Worm (Caenorhabditis elegans) whole organism, L3 larva: ENCODE results near the gene tmem-24.

Experiments used
- R02D3.7 ChIP-seq: fragments of 150-350 bp; optimal IDR thresholded peaks from 2 replicates; lab custom pipeline; 2014; ENCODE audit warnings: missing biosample characterization, missing genetic modification characterization
- ZK546.5 ChIP-seq: sonication (generic microtip); optimal IDR thresholded peaks from 2 replicates; lab custom pipeline; 2017; ENCODE audit warnings: missing biosample characterization, missing genetic modification characterization
- ama-1 ChIP-seq: fragments of 150-350 bp; optimal IDR thresholded peaks from 2 replicates; lab custom pipeline; 2018
- ceh-16 ChIP-seq: sonication (generic microtip); optimal IDR thresholded peaks from 2 replicates; lab custom pipeline; 2017; ENCODE audit warnings: missing biosample characterization, missing genetic modification characterization
- ceh-82 ChIP-seq: fragments of 150-350 bp; optimal IDR thresholded peaks from 2 replicates; lab custom pipeline; 2014; ENCODE audit warnings: missing biosample characterization, missing genetic modification characterization
- ceh-9 ChIP-seq: sonication (generic microtip); optimal IDR thresholded peaks from 2 replicates; lab custom pipeline; 2018; ENCODE audit warnings: missing biosample characterization, missing genetic modification characterization
- daf-12 ChIP-seq: fragments of 150-350 bp; optimal IDR thresholded peaks from 2 replicates; lab custom pipeline; 2014; ENCODE audit warnings: missing biosample characterization, missing genetic modification reagents, missing genetic modification characterization
- egl-27 ChIP-seq: sonication (generic microtip); optimal IDR thresholded peaks from 4 replicates; lab custom pipeline; 2017; ENCODE audit warnings: missing biosample characterization, missing genetic modification reagents, missing genetic modification characterization
- egl-5 ChIP-seq: fragments of 150-350 bp; optimal IDR thresholded peaks from 2 replicates; lab custom pipeline; 2017; ENCODE audit warnings: missing biosample characterization, missing genetic modification reagents, missing genetic modification characterization, inconsistent platforms
- elt-1 ChIP-seq: fragments of 150-350 bp; optimal IDR thresholded peaks from 2 replicates; lab custom pipeline; 2014; ENCODE audit warnings: missing biosample characterization, missing genetic modification characterization
- elt-2 ChIP-seq: sonication (generic microtip); optimal IDR thresholded peaks from 2 replicates; lab custom pipeline; 2016; ENCODE audit warnings: missing genetic modification reagents, mild to moderate bottlenecking, missing genetic modification characterization, missing compliant biosample characterization
- elt-3 ChIP-seq, 3 experiments: fragments of 150-350 bp in 1 of 3; sonication (generic microtip) in 2 of 3; optimal IDR thresholded peaks; 2 replicates in 2 of 3; 4 replicates in 1 of 3; lab custom pipeline; 2014 to 2017; ENCODE audit warnings: missing biosample characterization in 3 of 3, missing genetic modification characterization in 3 of 3
- eor-1 ChIP-seq, 2 experiments: fragments of 150-350 bp; optimal IDR thresholded peaks; 2 replicates each; lab custom pipeline; 2014 to 2018; ENCODE audit warnings: missing biosample characterization in 2 of 2, missing genetic modification characterization in 2 of 2
- fkh-2 ChIP-seq: fragments of 150-350 bp; optimal IDR thresholded peaks from 2 replicates; lab custom pipeline; 2014; ENCODE audit warnings: missing biosample characterization, missing genetic modification reagents, missing genetic modification characterization
- fos-1 ChIP-seq: fragments of 150-350 bp; optimal IDR thresholded peaks from 2 replicates; lab custom pipeline; 2014; ENCODE audit warnings: missing biosample characterization, missing genetic modification characterization
- hmg-11 ChIP-seq: sonication (generic microtip); optimal IDR thresholded peaks from 2 replicates; lab custom pipeline; 2016; ENCODE audit warnings: missing genetic modification characterization, missing compliant biosample characterization
- lin-15B ChIP-seq: fragments of 150-350 bp; optimal IDR thresholded peaks from 2 replicates; lab custom pipeline; 2014; ENCODE audit warnings: missing biosample characterization, missing genetic modification characterization
- lin-39 ChIP-seq: fragments of 150-350 bp; optimal IDR thresholded peaks from 2 replicates; lab custom pipeline; 2018; ENCODE audit warnings: missing biosample characterization, missing genetic modification reagents, missing genetic modification characterization
- mdl-1 ChIP-seq: fragments of 150-350 bp; optimal IDR thresholded peaks from 2 replicates; lab custom pipeline; 2014; ENCODE audit warnings: missing biosample characterization, missing genetic modification characterization
- mml-1 ChIP-seq: fragments of 150-350 bp; sonication (generic microtip); optimal IDR thresholded peaks from 3 replicates; lab custom pipeline; 2014; ENCODE audit warnings: missing biosample characterization, missing genetic modification characterization
- nfya-1 ChIP-seq: sonication (generic microtip); optimal IDR thresholded peaks from 2 replicates; lab custom pipeline; 2017; ENCODE audit warnings: missing genetic modification characterization, mild to moderate bottlenecking, missing compliant biosample characterization, antibody characterized with exemption, moderate library complexity; ENCODE audit not compliant: insufficient read depth
- nhr-23 ChIP-seq: fragments of 150-350 bp; optimal IDR thresholded peaks from 2 replicates; lab custom pipeline; 2014; ENCODE audit warnings: missing biosample characterization, missing genetic modification reagents, missing genetic modification characterization
- nhr-25 ChIP-seq: sonication (generic microtip); optimal IDR thresholded peaks from 2 replicates; lab custom pipeline; 2017; ENCODE audit warnings: missing biosample characterization, missing genetic modification characterization
- nhr-43 ChIP-seq: sonication (generic microtip); optimal IDR thresholded peaks from 2 replicates; lab custom pipeline; 2016; ENCODE audit warnings: mild to moderate bottlenecking, missing genetic modification characterization, missing compliant biosample characterization; ENCODE audit not compliant: poor library complexity, severe bottlenecking
- nhr-67 ChIP-seq: fragments of 150-350 bp; optimal IDR thresholded peaks from 2 replicates; lab custom pipeline; 2014; ENCODE audit warnings: missing biosample characterization, missing genetic modification characterization
- pha-4 ChIP-seq: fragments of 150-350 bp; optimal IDR thresholded peaks from 2 replicates; lab custom pipeline; 2014; ENCODE audit warnings: missing biosample characterization, missing genetic modification reagents, missing genetic modification characterization
- pqm-1 ChIP-seq: fragments of 150-350 bp; optimal IDR thresholded peaks from 2 replicates; lab custom pipeline; 2017; ENCODE audit warnings: missing biosample characterization, missing genetic modification characterization, inconsistent platforms
- sea-2 ChIP-seq: fragments of 150-350 bp; sonication (generic microtip); optimal IDR thresholded peaks from 4 replicates; lab custom pipeline; 2014; ENCODE audit warnings: missing biosample characterization, missing genetic modification reagents, missing genetic modification characterization
- snpc-4 ChIP-seq: fragments of 150-350 bp; optimal IDR thresholded peaks from 2 replicates; lab custom pipeline; 2014; ENCODE audit warnings: missing biosample characterization, missing genetic modification characterization
- tbx-2 ChIP-seq: sonication (generic microtip); optimal IDR thresholded peaks from 2 replicates; lab custom pipeline; 2016; ENCODE audit warnings: mild to moderate bottlenecking, missing genetic modification characterization, missing compliant biosample characterization
- unc-39 ChIP-seq: sonication (generic microtip); optimal IDR thresholded peaks from 4 replicates; lab custom pipeline; 2017; ENCODE audit warnings: missing biosample characterization, missing genetic modification characterization
- ztf-11 ChIP-seq: fragments of 150-350 bp; optimal IDR thresholded peaks from 2 replicates; lab custom pipeline; 2014; ENCODE audit warnings: missing biosample characterization, missing genetic modification characterization
- ztf-4 ChIP-seq: fragments of 150-350 bp; optimal IDR thresholded peaks from 2 replicates; lab custom pipeline; 2014; ENCODE audit warnings: missing biosample characterization, missing genetic modification characterization

tmem-24 gene

ce11 chrX:3602622-3603021, 42.1 kb downstream of the tmem-24 start:
- TF ChIP-seq tbx-2 (tag; lab: Kevin White, UChicago) (no peak), elt-1 (tag; lab: Kevin White, UChicago) (no peak), elt-3 (tag; optimal IDR thresholded peaks at IDR 0.05; lab: Kevin White, UChicago) (no peak)
- TF ChIP-seq, all 47 proteins: peak for 0

- TF ChIP-seq tbx-2 (tag; lab: Kevin White, UChicago) = no peak
- no peak for TF ChIP-seq ztf-4
- no peak for TF ChIP-seq fos-1 (tag; lab: Kevin White, UChicago)
- TF ChIP-seq unc-39 = no peak
- no peak for TF ChIP-seq snpc-4 (tag; lab: Kevin White, UChicago)
- no peak for TF ChIP-seq mml-1
- no peak for TF ChIP-seq lin-39
- no peak for TF ChIP-seq sea-2
- TF ChIP-seq egl-27 (tag; lab: Kevin White, UChicago) = no peak
- no peak for TF ChIP-seq ZK546.5
- TF ChIP-seq mdl-1 (tag; lab: Kevin White, UChicago) = no peak
- TF ChIP-seq nfya-1 (tag; lab: Kevin White, UChicago) = no peak
- TF ChIP-seq ztf-11 (tag; lab: Kevin White, UChicago) = no peak
- TF ChIP-seq eor-1 (tag; optimal IDR thresholded peaks at IDR 0.05; lab: Kevin White, UChicago) = no peak
These were observed 43.2 kb downstream of the tmem-24 start, which contains the start of gene C18B2.3 for ce11 chrX:3601531-3601930. Gene C18B2.3, plus strand, starts transcription at chrX:3601831.

ce11 chrX:3600390-3600789, 44.3 kb downstream of the tmem-24 start, which contains the start of gene cgr-1:
Gene cgr-1, minus strand, starts transcription at chrX:3600457.
- TF ChIP-seq pqm-1 (tag; lab: Kevin White, UChicago) = peak; percentile 69
- TF ChIP-seq elt-2 (tag; lab: Kevin White, UChicago) = peak; percentile 67
- no peak for TF ChIP-seq fkh-2 (tag; lab: Kevin White, UChicago)
- TF ChIP-seq lin-15B (tag; lab: Kevin White, UChicago) = no peak
- peak; percentile 32 for TF ChIP-seq pha-4 (tag; lab: Kevin White, UChicago)
- no peak for TF ChIP-seq nhr-25
- no peak for TF ChIP-seq ceh-82 (tag; lab: Kevin White, UChicago)
- TF ChIP-seq hmg-11 (tag; lab: Kevin White, UChicago) = no peak

ce11 chrX:3599860-3600259, 44.8 kb downstream of the tmem-24 start:
- TF ChIP-seq egl-5 (tag; lab: Kevin White, UChicago) (peak; percentile 94), fkh-2 (tag; lab: Kevin White, UChicago) (no peak), R02D3.7 (tag; lab: Kevin White, UChicago) (no peak)

- TF ChIP-seq nhr-67 (tag; lab: Kevin White, UChicago) = no peak
- TF ChIP-seq nhr-23 (tag; lab: Kevin White, UChicago) = peak; percentile 87
- no peak for TF ChIP-seq ama-1 (lab: Kevin White, UChicago)
- TF ChIP-seq, all 47 proteins: peak for 1
These were observed 47.7 kb downstream of the tmem-24 start for ce11 chrX:3596967-3597366.

ce11 chrX:3596303-3596772, 48.4 kb downstream of the tmem-24 start, which contains the start of gene T27A10.6:
Gene T27A10.6, minus strand, starts transcription at chrX:3596353.
- TF ChIP-seq nhr-67 (tag; lab: Kevin White, UChicago) (no peak), hmg-11 (tag; lab: Kevin White, UChicago) (no peak), eor-1 (tag; optimal IDR thresholded peaks at IDR 0.05; lab: Kevin White, UChicago) (no peak), daf-12 (no peak), nhr-43 (peak; percentile 44), elt-1 (tag; lab: Kevin White, UChicago) (no peak), egl-5 (tag; lab: Kevin White, UChicago) (no peak), ceh-9 (tag; lab: Kevin White, UChicago) (no peak), nhr-23 (tag; lab: Kevin White, UChicago) (peak; percentile 51), ceh-16 (tag; lab: Kevin White, UChicago) (no peak)
